Worm (Caenorhabditis elegans): ENCODE measurements around the gene anmt-1.

DNA sequence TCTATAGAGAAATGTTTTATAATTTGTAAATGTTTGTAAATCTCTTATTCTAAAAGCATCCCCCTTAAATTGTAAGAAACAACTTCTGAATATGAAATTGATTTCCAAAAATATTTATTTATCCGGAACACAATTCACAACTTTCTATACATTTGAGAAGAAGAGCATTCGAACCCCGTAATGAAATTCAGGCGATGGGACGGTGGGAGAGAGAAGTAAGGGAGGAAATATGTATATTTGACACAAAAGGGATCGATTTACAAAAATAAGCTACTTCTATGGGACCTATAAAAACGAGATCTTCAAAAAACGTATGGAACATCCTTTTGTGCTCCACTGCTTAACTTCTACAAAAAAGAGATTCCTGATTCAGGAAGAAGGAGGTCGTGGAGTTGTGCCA lies 40.6 kb downstream of the anmt-1 start:
- TF ChIP-seq pes-1 (GFP tag; IDR thresholded peaks at IDR 0.05): no peak
- TF ChIP-seq B0310.2 (tag; optimal IDR thresholded peaks at IDR 0.05): no peak
- TF ChIP-seq hnd-1 (tag; optimal IDR thresholded peaks at IDR 0.05): no peak
- no peak for TF ChIP-seq ama-1 (optimal IDR thresholded peaks at IDR 0.05)
- TF ChIP-seq ceh-36 (tag; optimal IDR thresholded peaks at IDR 0.05): no peak
- TF ChIP-seq tbx-37 (GFP tag; conservative IDR thresholded peaks at IDR 0.05): no peak
- no peak for TF ChIP-seq hmbx-1 (tag; optimal IDR thresholded peaks at IDR 0.05)
- no peak for TF ChIP-seq ceh-13 (GFP tag; optimal IDR thresholded peaks at IDR 0.05)
- no peak for TF ChIP-seq F13C5.2 (tag; optimal IDR thresholded peaks at IDR 0.05)
- TF ChIP-seq sea-1 (GFP tag; conservative IDR thresholded peaks at IDR 0.05): no peak
- TF ChIP-seq hmg-4 (GFP tag; optimal IDR thresholded peaks at IDR 0.05): no peak
- no peak for TF ChIP-seq ets-7 (tag; optimal IDR thresholded peaks at IDR 0.05)
- TF ChIP-seq tra-4 (tag; optimal IDR thresholded peaks at IDR 0.05): no peak
